Worm (Caenorhabditis elegans) whole organism, L2 larva: Measurements from ENCODE around the gene T24E12.1.

Experiments
- egl-27 ChIP-seq: sonication (generic microtip); optimal IDR thresholded peaks from 3 replicates; lab custom pipeline; 2017; ENCODE audit warnings: missing biosample characterization, missing genetic modification reagents, missing genetic modification characterization
- mdl-1 ChIP-seq, 2 experiments: fragments of 150-350 bp in 1 of 2; sonication (generic microtip) in 1 of 2; optimal IDR thresholded peaks; 2 replicates each; lab custom pipeline; 2017; ENCODE audit warnings: missing biosample characterization in 2 of 2, missing genetic modification characterization in 2 of 2
- unc-55 ChIP-seq: fragments of 150-350 bp; sonication (generic microtip); optimal IDR thresholded peaks from 3 replicates; lab custom pipeline; 2014; ENCODE audit warnings: missing biosample characterization, missing genetic modification reagents, missing genetic modification characterization
- ztf-1 ChIP-seq: fragments of 200-800 bp; sonication (Bioruptor generic); conservative IDR thresholded peaks from 2 replicates; pipeline ENCODE4 v1.3.6; 2022; ENCODE audit warnings: missing genetic modification characterization, missing compliant biosample characterization
- ztf-4 ChIP-seq: fragments of 150-350 bp; optimal IDR thresholded peaks from 2 replicates; lab custom pipeline; 2014; ENCODE audit warnings: missing biosample characterization, missing genetic modification characterization

ce11 chrII:3823855-3824254 is 38.5 kb downstream of the T24E12.1 start, which contains the start of gene skr-15:
- TF ChIP-seq ztf-1 (GFP tag; lab: Robert Waterston, UW) (no peak), ztf-4 (tag; lab: Kevin White, UChicago) (no peak), egl-27 (no peak), unc-55 (no peak), mdl-1 (tag; optimal IDR thresholded peaks at IDR 0.05; lab: Kevin White, UChicago) (no peak)
